Worm (Caenorhabditis elegans): Measurements from ENCODE around the gene dpf-5.

Gene dpf-5

DNA sequence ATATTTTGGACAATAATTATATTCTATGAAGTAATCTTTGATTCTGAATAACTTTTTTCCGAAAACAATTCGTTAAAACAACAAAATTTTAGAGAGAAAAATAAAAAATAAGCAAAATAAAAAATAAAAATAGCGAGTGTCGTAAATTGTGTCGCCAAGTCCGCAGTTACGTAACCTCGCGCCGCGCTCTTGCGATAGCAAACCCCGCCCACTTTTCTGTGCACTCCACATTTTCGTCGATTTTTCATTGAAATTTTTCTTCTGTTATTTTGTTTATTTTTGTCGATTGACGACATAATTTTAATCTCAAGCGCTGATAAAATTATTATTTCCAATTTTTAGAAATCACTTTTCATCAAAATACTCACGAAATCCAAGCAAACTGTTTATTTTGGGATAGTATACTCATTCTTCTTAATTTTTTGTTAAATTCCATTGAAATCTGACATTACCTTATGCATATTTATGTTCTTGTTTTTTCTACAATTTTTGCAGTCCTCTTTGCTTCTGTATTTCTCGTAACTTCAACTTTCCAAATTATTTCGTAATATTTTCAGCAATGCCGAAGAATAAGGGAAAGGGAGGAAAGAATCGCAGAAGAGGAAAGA lies 4.1 kb upstream of the dpf-5 start, which contains the start of gene eif-1.A (continued):
- TF ChIP-seq madf-6 (GFP tag; IDR thresholded peaks at IDR 0.05) (no peak), mes-4 (tag; optimal IDR thresholded peaks at IDR 0.05) (no peak), tbx-9 (tag; optimal IDR thresholded peaks at IDR 0.05; ENCODE audit: borderline replicate concordance) (no peak), tbp1 (GFP tag; optimal IDR thresholded peaks at IDR 0.05) (peak; percentile 18), dpl-1 (GFP tag; optimal IDR thresholded peaks at IDR 0.05) (peak; percentile 18), cebp-1 (GFP tag; IDR thresholded peaks at IDR 0.05) (no peak), cebp-1 (tag; optimal IDR thresholded peaks at IDR 0.05) (peak; percentile 39), dox-1 (GFP tag; IDR thresholded peaks at IDR 0.05) (no peak), F57A8.1 (GFP tag; optimal IDR thresholded peaks at IDR 0.05) (no peak), pha-4 (tag; optimal IDR thresholded peaks at IDR 0.05) (no peak), somi-1 (GFP tag; optimal IDR thresholded peaks at IDR 0.05) (no peak), rpc-1 (optimal IDR thresholded peaks at IDR 0.05) (peak; percentile 4), rpc-1 (tag; optimal IDR thresholded peaks at IDR 0.05) (no peak), dpff-1 (tag; optimal IDR thresholded peaks at IDR 0.05) (no peak), nfya-1 (tag; optimal IDR thresholded peaks at IDR 0.05; ENCODE audit: borderline replicate concordance, insufficient read depth) (no peak), nfyb-1 (GFP tag; IDR thresholded peaks at IDR 0.05) (no peak), F49E8.2 (tag; optimal IDR thresholded peaks at IDR 0.05; ENCODE audit: insufficient read depth) (peak; percentile 6), F57C9.4 (tag; optimal IDR thresholded peaks at IDR 0.05) (no peak), ztf-25 (GFP tag; IDR thresholded peaks at IDR 0.05) (no peak), nhr-27 (tag; optimal IDR thresholded peaks at IDR 0.05) (no peak), ceh-91 (GFP tag; IDR thresholded peaks at IDR 0.05) (no peak), pbrm-1 (GFP tag; IDR thresholded peaks at IDR 0.05) (peak; percentile 27; the same call in 1 of the 2 replicates), snpc-4 (GFP tag; optimal IDR thresholded peaks at IDR 0.05) (peak; percentile 33), snpc-4 (tag; optimal IDR thresholded peaks at IDR 0.05) (peak; percentile 0 to 84 (median 43)), cebp-2 (GFP tag; IDR thresholded peaks at IDR 0.05) (no peak), die-1 (tag; optimal IDR thresholded peaks at IDR 0.05) (no peak), ceh-100 (GFP tag; IDR thresholded peaks at IDR 0.05) (no peak), fkh-3 (tag; optimal IDR thresholded peaks at IDR 0.05) (no peak), nhr-80 (tag; optimal IDR thresholded peaks at IDR 0.05) (no peak), ztf-28 (GFP tag; IDR thresholded peaks at IDR 0.05) (no peak), zim-3 (tag; optimal IDR thresholded peaks at IDR 0.05) (no peak), Y56A3A.18 (GFP tag; IDR thresholded peaks at IDR 0.05) (no peak), C06A6.2 (GFP tag; conservative IDR thresholded peaks at IDR 0.05) (no peak), attf-6 (GFP tag; IDR thresholded peaks at IDR 0.05) (no peak), ceh-27 (GFP tag; optimal IDR thresholded peaks at IDR 0.05) (no peak), Y95B8A.8 (GFP tag; IDR thresholded peaks at IDR 0.05) (no peak), F55B11.4 (tag; optimal IDR thresholded peaks at IDR 0.05; ENCODE audit: borderline replicate concordance, insufficient read depth) (no peak), bed-2 (GFP tag; IDR thresholded peaks at IDR 0.05) (no peak), B0261.1 (tag; optimal IDR thresholded peaks at IDR 0.05) (no peak), aptf-3 (GFP tag; IDR thresholded peaks at IDR 0.05) (no peak), hmg-20 (GFP tag; IDR thresholded peaks at IDR 0.05) (no peak), madf-3 (GFP tag; IDR thresholded peaks at IDR 0.05) (no peak), Y53G8AR.9 (GFP tag; conservative IDR thresholded peaks at IDR 0.05) (no peak), let-526 (GFP tag; IDR thresholded peaks at IDR 0.05) (no peak), lin-35 (GFP tag; optimal IDR thresholded peaks at IDR 0.05) (no peak), gei-17 (GFP tag; optimal IDR thresholded peaks at IDR 0.05) (no peak), B0035.1 (tag; optimal IDR thresholded peaks at IDR 0.05) (no peak), F39B2.1 (GFP tag; IDR thresholded peaks at IDR 0.05) (no peak), efl-1 (GFP tag; optimal IDR thresholded peaks at IDR 0.05) (peak; percentile 5)

Measured in whole organism, young adult.